Fruit fly (Drosophila melanogaster) whole organism, embryonic: ENCODE data around the gene CG6106.

Experiments used
- CG10543 ChIP-seq: fragments of 200-800 bp; sonication (Bioruptor generic); optimal IDR thresholded peaks from 3 replicates; lab custom pipeline; 2017; ENCODE audit warnings: missing biosample characterization, mild to moderate bottlenecking, missing genetic modification characterization, moderate library complexity
- CG10959 ChIP-seq: fragments of 200-800 bp; sonication (Bioruptor generic); IDR thresholded peaks from 2 replicates; pipeline ENCODE4 v1.3.6; 2022; ENCODE audit warnings: missing biosample characterization, missing genetic modification characterization
- CG11504 ChIP-seq: fragments of 200-800 bp; sonication (Bioruptor generic); optimal IDR thresholded peaks from 3 replicates; lab custom pipeline; 2019; ENCODE audit warnings: missing biosample characterization, mild to moderate bottlenecking, missing genetic modification characterization, moderate library complexity
- CG12942 ChIP-seq: fragments of 200-800 bp; sonication (Bioruptor generic); optimal IDR thresholded peaks from 3 replicates; lab custom pipeline; 2016; ENCODE audit warnings: missing biosample characterization, missing genetic modification characterization
- CG17361 ChIP-seq: fragments of 200-800 bp; sonication (Bioruptor generic); IDR thresholded peaks from 3 replicates; pipeline ENCODE4 v1.3.6; 2022; ENCODE audit warnings: missing biosample characterization, missing genetic modification characterization
- CG18764 ChIP-seq: fragments of 200-800 bp; sonication (Bioruptor generic); optimal IDR thresholded peaks from 3 replicates; lab custom pipeline; 2016; ENCODE audit warnings: missing biosample characterization, missing genetic modification characterization
- CG2678 ChIP-seq: fragments of 200-800 bp; sonication (Bioruptor generic); optimal IDR thresholded peaks from 3 replicates; lab custom pipeline; 2019; ENCODE audit warnings: missing biosample characterization, mild to moderate bottlenecking, missing genetic modification characterization, moderate library complexity
- CG31365 ChIP-seq: fragments of 200-800 bp; sonication (Bioruptor generic); optimal IDR thresholded peaks from 2 replicates; lab custom pipeline; 2018; ENCODE audit warnings: missing biosample characterization, mild to moderate bottlenecking, missing genetic modification characterization
- CG31388 ChIP-seq: fragments of 200-800 bp; sonication (Bioruptor generic); optimal IDR thresholded peaks from 2 replicates; lab custom pipeline; 2016; ENCODE audit warnings: missing biosample characterization, missing genetic modification characterization
- CG31441 ChIP-seq: fragments of 200-800 bp; sonication (Bioruptor generic); IDR thresholded peaks from 2 replicates; pipeline ENCODE4 v1.3.6; 2022; ENCODE audit warnings: missing biosample characterization, missing genetic modification characterization
- CG33557 ChIP-seq: fragments of 200-800 bp; sonication (Bioruptor generic); optimal IDR thresholded peaks from 2 replicates; lab custom pipeline; 2019; ENCODE audit warnings: missing biosample characterization, mild to moderate bottlenecking, missing genetic modification characterization, moderate library complexity
- CG4360 ChIP-seq: fragments of 200-800 bp; sonication (Bioruptor generic); IDR thresholded peaks from 2 replicates; pipeline ENCODE4 v1.3.6; 2022; ENCODE audit warnings: missing biosample characterization, missing genetic modification characterization
- CG7963 ChIP-seq: fragments of 200-800 bp; sonication (Bioruptor generic); IDR thresholded peaks from 3 replicates; pipeline ENCODE4 v1.3.6; 2022; ENCODE audit warnings: missing biosample characterization, missing genetic modification characterization; ENCODE audit not compliant: partially characterized antibody
- CG8924 ChIP-seq: fragments of 200-800 bp; optimal IDR thresholded peaks from 3 replicates; lab custom pipeline; 2019; ENCODE audit warnings: missing biosample characterization, mild to moderate bottlenecking, missing genetic modification characterization, moderate library complexity
- CG9727 ChIP-seq: fragments of 200-800 bp; sonication (Bioruptor generic); optimal IDR thresholded peaks from 3 replicates; lab custom pipeline; 2017; ENCODE audit warnings: missing biosample characterization, mild to moderate bottlenecking, missing genetic modification characterization
- CG9876 ChIP-seq: fragments of 200-800 bp; sonication (Bioruptor generic); optimal IDR thresholded peaks from 2 replicates; lab custom pipeline; 2016; ENCODE audit warnings: missing biosample characterization, missing genetic modification characterization
- CoRest ChIP-seq: fragments of 200-800 bp; sonication (Bioruptor generic); optimal IDR thresholded peaks from 3 replicates; lab custom pipeline; 2018; ENCODE audit warnings: missing biosample characterization, mild to moderate bottlenecking, missing genetic modification characterization, moderate library complexity
- CrebB ChIP-seq: fragments of 200-800 bp; sonication (Bioruptor generic); optimal IDR thresholded peaks from 3 replicates; lab custom pipeline; 2018; ENCODE audit warnings: missing biosample characterization, mild to moderate bottlenecking, missing genetic modification characterization
- D19A ChIP-seq: fragments of 200-800 bp; optimal IDR thresholded peaks from 3 replicates; lab custom pipeline; 2019; ENCODE audit warnings: missing biosample characterization, mild to moderate bottlenecking, missing genetic modification characterization, moderate library complexity
- GATAe ChIP-seq: fragments of 200-800 bp; sonication (Bioruptor generic); conservative IDR thresholded peaks from 2 replicates; pipeline ENCODE4 v1.3.6; 2022; ENCODE audit warnings: missing biosample characterization, missing genetic modification characterization
- HLH3B ChIP-seq: fragments of 200-800 bp; sonication (Bioruptor generic); IDR thresholded peaks from 2 replicates; pipeline ENCODE4 v1.3.6; 2022; ENCODE audit warnings: missing biosample characterization, missing genetic modification characterization
- Hmx ChIP-seq: fragments of 200-800 bp; sonication (Bioruptor generic); optimal IDR thresholded peaks from 2 replicates; lab custom pipeline; 2016; ENCODE audit warnings: missing biosample characterization, missing genetic modification characterization
- Hr51 ChIP-seq, 2 experiments: fragments of 200-800 bp; sonication (Bioruptor generic); optimal IDR thresholded peaks; 2 replicates in 1 of 2; 3 replicates in 1 of 2; lab custom pipeline; 2016 to 2018; ENCODE audit warnings: missing biosample characterization in 2 of 2, missing genetic modification characterization in 2 of 2, mild to moderate bottlenecking in 1 of 2, moderate library complexity in 1 of 2
- Max ChIP-seq: fragments of 200-800 bp; sonication (Bioruptor generic); optimal IDR thresholded peaks from 2 replicates; lab custom pipeline; 2016; ENCODE audit warnings: missing biosample characterization, mild to moderate bottlenecking, missing genetic modification characterization
- Med ChIP-seq: fragments of 200-800 bp; sonication (Bioruptor generic); peaks from one replicate; lab custom pipeline; 2016; ENCODE audit warnings: missing biosample characterization, missing genetic modification characterization, mild to moderate bottlenecking, inconsistent platforms, moderate library complexity
- NK7.1 ChIP-seq: fragments of 200-800 bp; sonication (Bioruptor generic); optimal IDR thresholded peaks from 3 replicates; lab custom pipeline; 2016; ENCODE audit warnings: missing biosample characterization, missing genetic modification characterization
- Spps ChIP-seq: fragments of 200-800 bp; sonication (Bioruptor generic); optimal IDR thresholded peaks from 2 replicates; lab custom pipeline; 2018; ENCODE audit warnings: missing biosample characterization, mild to moderate bottlenecking, missing genetic modification characterization
- Xbp1 ChIP-seq: fragments of 200-800 bp; sonication (Bioruptor generic); optimal IDR thresholded peaks from 3 replicates; lab custom pipeline; 2016; ENCODE audit warnings: missing biosample characterization, mild to moderate bottlenecking, missing genetic modification characterization
- en ChIP-seq: fragments of 200-800 bp; sonication (Bioruptor generic); optimal IDR thresholded peaks from 2 replicates; lab custom pipeline; 2016; ENCODE audit warnings: missing biosample characterization, missing genetic modification characterization
- eve ChIP-seq, 2 experiments: fragments of >200 bp; optimal IDR thresholded peaks; 2 replicates each; lab custom pipeline; 2017; ENCODE audit warnings: missing biosample characterization in 2 of 2, missing genetic modification characterization in 2 of 2
- ftz-f1 ChIP-seq: fragments of 200-800 bp; sonication (Bioruptor generic); optimal IDR thresholded peaks from 2 replicates; lab custom pipeline; 2016; ENCODE audit warnings: missing biosample characterization, missing genetic modification characterization
- gem ChIP-seq: fragments of 200-800 bp; sonication (Bioruptor generic); optimal IDR thresholded peaks from 2 replicates; lab custom pipeline; 2019; ENCODE audit warnings: missing biosample characterization, mild to moderate bottlenecking, missing genetic modification characterization, moderate library complexity
- grau ChIP-seq: fragments of 200-800 bp; optimal IDR thresholded peaks from 3 replicates; lab custom pipeline; 2019; ENCODE audit warnings: missing biosample characterization, mild to moderate bottlenecking, missing genetic modification characterization, moderate library complexity
- gro ChIP-seq: fragments of 200-800 bp; sonication (Bioruptor generic); optimal IDR thresholded peaks from 2 replicates; lab custom pipeline; 2016; ENCODE audit warnings: missing biosample characterization, missing genetic modification characterization
- inv ChIP-seq: fragments of 200-800 bp; sonication (Bioruptor generic); IDR thresholded peaks from 2 replicates; pipeline ENCODE4 v1.3.6; 2022; ENCODE audit warnings: missing biosample characterization, missing genetic modification characterization; ENCODE audit not compliant: partially characterized antibody
- lab ChIP-seq: fragments of 200-800 bp; sonication (Bioruptor generic); optimal IDR thresholded peaks from 3 replicates; lab custom pipeline; 2017; ENCODE audit warnings: missing biosample characterization, missing genetic modification characterization, mild to moderate bottlenecking, moderate library complexity, missing genetic modification reagents
- lilli ChIP-seq: fragments of 200-800 bp; sonication (Bioruptor generic); optimal IDR thresholded peaks from 3 replicates; lab custom pipeline; 2016; ENCODE audit warnings: missing biosample characterization, missing genetic modification characterization
- oc ChIP-seq: fragments of 200-800 bp; sonication (Bioruptor generic); optimal IDR thresholded peaks from 2 replicates; lab custom pipeline; 2018; ENCODE audit warnings: missing biosample characterization, mild to moderate bottlenecking, missing genetic modification characterization, moderate library complexity
- odd ChIP-seq: fragments of 200-800 bp; sonication (Bioruptor generic); optimal IDR thresholded peaks from 2 replicates; lab custom pipeline; 2017; ENCODE audit warnings: missing biosample characterization, mild to moderate bottlenecking, missing genetic modification characterization
- org-1 ChIP-seq: fragments of 200-800 bp; sonication (Bioruptor generic); optimal IDR thresholded peaks from 2 replicates; lab custom pipeline; 2017; ENCODE audit warnings: missing biosample characterization, missing genetic modification characterization
- phol ChIP-seq: fragments of 200-800 bp; sonication (Bioruptor generic); optimal IDR thresholded peaks from 3 replicates; lab custom pipeline; 2018; ENCODE audit warnings: missing biosample characterization, mild to moderate bottlenecking, missing genetic modification characterization, moderate library complexity
- row ChIP-seq: fragments of 200-800 bp; sonication (Bioruptor generic); IDR thresholded peaks from 3 replicates; pipeline ENCODE4 v1.3.6; 2022; ENCODE audit warnings: missing biosample characterization, missing genetic modification characterization
- slbo ChIP-seq: fragments of 200-800 bp; sonication (Bioruptor generic); IDR thresholded peaks from 2 replicates; pipeline ENCODE4 v1.3.6; 2022; ENCODE audit warnings: missing biosample characterization, missing genetic modification characterization
- slou ChIP-seq: fragments of 200-800 bp; sonication (Bioruptor generic); optimal IDR thresholded peaks from 3 replicates; lab custom pipeline; 2016; ENCODE audit warnings: missing biosample characterization, missing genetic modification characterization
- slp2 ChIP-seq: fragments of 200-800 bp; sonication (Bioruptor generic); optimal IDR thresholded peaks from 2 replicates; lab custom pipeline; 2016; ENCODE audit warnings: missing biosample characterization, missing genetic modification characterization
- sqz ChIP-seq: fragments of 200-800 bp; sonication (Bioruptor generic); optimal IDR thresholded peaks from 3 replicates; lab custom pipeline; 2018; ENCODE audit warnings: missing biosample characterization, mild to moderate bottlenecking, missing genetic modification characterization
- sr ChIP-seq: fragments of 200-800 bp; sonication (Bioruptor generic); IDR thresholded peaks from 3 replicates; pipeline ENCODE4 v1.3.6; 2022; ENCODE audit warnings: missing biosample characterization, missing genetic modification characterization
- sug ChIP-seq: fragments of 200-800 bp; optimal IDR thresholded peaks from 2 replicates; lab custom pipeline; 2019; ENCODE audit warnings: missing biosample characterization, mild to moderate bottlenecking, missing genetic modification characterization, moderate library complexity

CG6106 gene

dm6 chrX:18405567-18406059 lies 46.9 kb downstream of the CG6106 start (continued):
- no peak for TF ChIP-seq inv (GFP tag; lab: Robert Waterston, UW)
- TF ChIP-seq Hr51 (GFP tag; optimal IDR thresholded peaks at IDR 0.05; lab: Kevin White, UChicago): peak in 1 of 2 experiments; percentile 85
- peak; percentile 14 for TF ChIP-seq slou (GFP tag; lab: Kevin White, UChicago)
- peak; percentile 86 for TF ChIP-seq phol (tag; lab: Kevin White, UChicago)
- TF ChIP-seq Hmx (GFP tag; lab: Kevin White, UChicago): no peak
- TF ChIP-seq CG17361 (GFP tag; lab: Robert Waterston, UW): peak; percentile 84
- no peak for TF ChIP-seq slp2
- TF ChIP-seq CrebB (tag; lab: Kevin White, UChicago): no peak
- no peak for TF ChIP-seq CG31388 (GFP tag; lab: Kevin White, UChicago)
- TF ChIP-seq CG9876 (GFP tag; lab: Kevin White, UChicago): peak; percentile 5
- TF ChIP-seq Med (GFP tag; lab: Kevin White, UChicago): peak; percentile 88
- peak; percentile 53 for TF ChIP-seq lab (GFP tag; lab: Kevin White, UChicago)
- TF ChIP-seq CG11504 (tag; lab: Kevin White, UChicago): peak; percentile 87
- TF ChIP-seq org-1 (GFP tag; lab: Kevin White, UChicago): peak; percentile 39
- TF ChIP-seq eve (GFP tag; optimal IDR thresholded peaks at IDR 0.05; lab: Kevin White, UChicago): peak in 1 of 2 experiments; percentile 84
- TF ChIP-seq lilli (GFP tag; lab: Kevin White, UChicago): peak; percentile 76
- TF ChIP-seq CG31365 (tag; lab: Kevin White, UChicago): no peak
- TF ChIP-seq en: peak; percentile 22
- peak; percentile 52 for TF ChIP-seq Max (GFP tag; lab: Kevin White, UChicago)
- peak; percentile 59 for TF ChIP-seq oc (tag; lab: Kevin White, UChicago)
- TF ChIP-seq Xbp1 (GFP tag; lab: Kevin White, UChicago): peak; percentile 69
- TF ChIP-seq NK7.1 (GFP tag; lab: Kevin White, UChicago): no peak
- peak; percentile 64 for TF ChIP-seq CG12942 (GFP tag; lab: Kevin White, UChicago)
- peak; percentile 85 for TF ChIP-seq CoRest (tag; lab: Kevin White, UChicago)
- TF ChIP-seq Spps (tag; lab: Kevin White, UChicago): peak; percentile 16
- no peak for TF ChIP-seq CG10959 (GFP tag; lab: Robert Waterston, UW)
- no peak for TF ChIP-seq CG33557 (GFP tag; lab: Kevin White, UChicago)
- no peak for TF ChIP-seq CG18764 (GFP tag; lab: Kevin White, UChicago)
- no peak for TF ChIP-seq CG7963 (GFP tag; lab: Robert Waterston, UW)
- peak; percentile 90 for TF ChIP-seq CG31441 (GFP tag; lab: Robert Waterston, UW)

DNA sequence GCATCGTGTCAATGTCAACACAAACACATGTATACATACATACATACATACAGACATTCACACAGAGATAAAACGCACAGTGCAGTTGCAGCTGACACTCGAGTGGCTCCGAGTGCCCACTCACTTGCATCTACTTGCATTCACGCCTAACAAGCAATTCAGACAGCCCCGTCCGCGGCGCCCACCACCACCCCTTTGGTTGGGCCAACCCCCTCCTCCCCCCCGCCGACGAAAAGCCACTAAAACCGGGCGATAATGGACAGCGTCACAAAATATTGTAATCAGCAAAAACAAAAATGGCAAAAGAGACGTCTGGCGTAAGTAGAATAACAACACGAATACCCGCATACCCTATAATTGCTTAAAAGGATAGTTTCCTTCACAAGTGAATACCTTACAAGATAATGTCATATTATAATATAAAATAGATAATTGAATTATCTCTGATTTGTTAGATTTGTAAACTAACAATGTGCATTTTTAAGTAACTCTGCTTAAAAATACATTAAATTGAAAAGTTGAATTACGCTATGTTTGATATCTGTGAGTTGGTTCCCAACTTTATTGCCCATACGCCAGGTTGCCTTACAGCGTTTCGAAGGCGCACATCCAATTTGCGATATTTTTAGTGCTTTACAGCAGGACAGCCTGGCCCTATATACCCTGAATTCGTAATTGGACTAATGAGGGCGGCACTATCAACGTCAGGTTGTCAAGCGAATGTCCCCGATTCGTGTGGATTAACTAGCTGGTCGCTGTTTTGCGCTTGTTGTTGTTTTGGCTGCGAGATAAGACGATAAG lies 48.1 kb downstream of the CG6106 start:
- peak in 1 of 2 experiments; percentile 23 for TF ChIP-seq Hr51 (GFP tag; optimal IDR thresholded peaks at IDR 0.05; lab: Kevin White, UChicago)
- no peak for TF ChIP-seq gro
- no peak for TF ChIP-seq odd (GFP tag; lab: Kevin White, UChicago)
- peak; percentile 41 for TF ChIP-seq sug
- TF ChIP-seq gem: peak; percentile 9
- TF ChIP-seq Med (GFP tag; lab: Kevin White, UChicago): peak; percentile 75
- TF ChIP-seq CG9727 (GFP tag; lab: Kevin White, UChicago): peak; percentile 22
- no peak for TF ChIP-seq HLH3B
- TF ChIP-seq CG8924 (tag; lab: Kevin White, UChicago): no peak
- peak; percentile 6 for TF ChIP-seq grau (tag; lab: Kevin White, UChicago)
- peak; percentile 65 for TF ChIP-seq row (GFP tag; lab: Robert Waterston, UW)
- peak; percentile 22; the same call in 1 of the 2 replicates for TF ChIP-seq slbo (GFP tag; lab: Robert Waterston, UW)
- TF ChIP-seq sr: 0 out of 3 replicates have a peak, but pooled peaks have one; percentile 21
- TF ChIP-seq sqz (GFP tag; lab: Kevin White, UChicago): no peak
- TF ChIP-seq CG10543 (GFP tag; lab: Kevin White, UChicago): peak; percentile 12
- TF ChIP-seq CG4360 (GFP tag; lab: Robert Waterston, UW): peak; percentile 31; the same call in 1 of the 2 replicates
- TF ChIP-seq ftz-f1: peak; percentile 3
- no peak for TF ChIP-seq D19A (tag; lab: Kevin White, UChicago)
- peak; percentile 70 for TF ChIP-seq GATAe (GFP tag; lab: Robert Waterston, UW)
- TF ChIP-seq CG2678 (tag; lab: Kevin White, UChicago): peak; percentile 20
- TF ChIP-seq CoRest (tag; lab: Kevin White, UChicago): peak; percentile 1
